Fruit fly (Drosophila melanogaster): ENCODE results near the gene CG14853.
A peak's percentile ranks its signal among the peaks of the same experiment; 100 is the strongest.

Gene CG14853

dm6 chr3R:14625215-14626156 lies 16.0 kb downstream of the CG14853 start, which contains the start of the genes put and His4r:
Gene put (minus strand): TSS chr3R:14625703.
Gene His4r (plus strand): TSS chr3R:14625755.
- TF ChIP-seq pad (GFP tag; optimal IDR thresholded peaks at IDR 0.05) = no peak
- TF ChIP-seq CG1620 (GFP tag; optimal IDR thresholded peaks at IDR 0.05) = no peak
- peak; percentile 64 for TF ChIP-seq kay (GFP tag; ENCODE audit: borderline replicate concordance)
- TF ChIP-seq CG7101 (tag; optimal IDR thresholded peaks at IDR 0.05) = peak; percentile 29
- TF ChIP-seq cic (GFP tag; optimal IDR thresholded peaks at IDR 0.05) = no peak
- TF ChIP-seq toe (GFP tag; optimal IDR thresholded peaks at IDR 0.05) = no peak
- TF ChIP-seq bab1 (GFP tag; optimal IDR thresholded peaks at IDR 0.05) = peak; percentile 33
- TF ChIP-seq Clk (GFP tag; optimal IDR thresholded peaks at IDR 0.05) = no peak
- no peak for TF ChIP-seq Crg-1 (GFP tag; optimal IDR thresholded peaks at IDR 0.05)
- no peak for TF ChIP-seq CG7045 (GFP tag; optimal IDR thresholded peaks at IDR 0.05)
- TF ChIP-seq CG11617 (GFP tag; optimal IDR thresholded peaks at IDR 0.05) = no peak
- TF ChIP-seq ovo (GFP tag; optimal IDR thresholded peaks at IDR 0.05) = no peak
- no peak for TF ChIP-seq cnc (optimal IDR thresholded peaks at IDR 0.05)
- TF ChIP-seq Mnt (GFP tag; optimal IDR thresholded peaks at IDR 0.05) = peak; percentile 17
- no peak for TF ChIP-seq Hr96 (GFP tag; optimal IDR thresholded peaks at IDR 0.05)
- TF ChIP-seq CG12768 (GFP tag; optimal IDR thresholded peaks at IDR 0.05) = no peak
- no peak for TF ChIP-seq CG33017 (tag; optimal IDR thresholded peaks at IDR 0.05)
- TF ChIP-seq CG5204 (GFP tag; optimal IDR thresholded peaks at IDR 0.05) = no peak
- TF ChIP-seq tj (GFP tag; optimal IDR thresholded peaks at IDR 0.05) = peak; percentile 55
- TF ChIP-seq CG14711 (tag; optimal IDR thresholded peaks at IDR 0.05) = no peak

dm6 chr3R:14626781-14627180 lies 17.3 kb downstream of the CG14853 start:
- TF ChIP-seq Hr96 (GFP tag; optimal IDR thresholded peaks at IDR 0.05) (no peak), CG12768 (GFP tag; optimal IDR thresholded peaks at IDR 0.05) (no peak), CG14711 (tag; optimal IDR thresholded peaks at IDR 0.05) (no peak), cic (GFP tag; optimal IDR thresholded peaks at IDR 0.05) (no peak), Crg-1 (GFP tag; optimal IDR thresholded peaks at IDR 0.05) (no peak), bab1 (GFP tag; optimal IDR thresholded peaks at IDR 0.05) (no peak), CG11617 (GFP tag; optimal IDR thresholded peaks at IDR 0.05) (no peak), CG5204 (GFP tag; optimal IDR thresholded peaks at IDR 0.05) (no peak), kay (GFP tag; ENCODE audit: borderline replicate concordance) (no peak), tj (GFP tag; optimal IDR thresholded peaks at IDR 0.05) (no peak), CG33017 (tag; optimal IDR thresholded peaks at IDR 0.05) (no peak), CG7045 (GFP tag; optimal IDR thresholded peaks at IDR 0.05) (no peak), Mnt (GFP tag; optimal IDR thresholded peaks at IDR 0.05) (no peak), cnc (optimal IDR thresholded peaks at IDR 0.05) (no peak), pad (GFP tag; optimal IDR thresholded peaks at IDR 0.05) (no peak), ovo (GFP tag; optimal IDR thresholded peaks at IDR 0.05) (no peak), CG7101 (tag; optimal IDR thresholded peaks at IDR 0.05) (no peak), Clk (GFP tag; optimal IDR thresholded peaks at IDR 0.05) (no peak), toe (GFP tag; optimal IDR thresholded peaks at IDR 0.05) (no peak)

- TF ChIP-seq toe (GFP tag; optimal IDR thresholded peaks at IDR 0.05) = no peak
- TF ChIP-seq CG14711 (tag; optimal IDR thresholded peaks at IDR 0.05) = peak; percentile 80
- peak; percentile 35 for TF ChIP-seq tj (GFP tag; optimal IDR thresholded peaks at IDR 0.05)
Measured at dm6 chr3R:14630119-14630623, 20.7 kb downstream of the CG14853 start, which contains the start of gene Cad88C. Gene Cad88C (plus strand): TSS chr3R:14630478.

dm6 chr3R:14631911-14632310 lies 22.5 kb downstream of the CG14853 start:
- TF ChIP-seq tj (GFP tag; optimal IDR thresholded peaks at IDR 0.05) (no peak), CG5204 (GFP tag; optimal IDR thresholded peaks at IDR 0.05) (no peak), CG1620 (GFP tag; optimal IDR thresholded peaks at IDR 0.05) (no peak), bab1 (GFP tag; optimal IDR thresholded peaks at IDR 0.05) (no peak), toe (GFP tag; optimal IDR thresholded peaks at IDR 0.05) (no peak), CG33017 (tag; optimal IDR thresholded peaks at IDR 0.05) (no peak), CG14711 (tag; optimal IDR thresholded peaks at IDR 0.05) (no peak), CG7101 (tag; optimal IDR thresholded peaks at IDR 0.05) (no peak), cic (GFP tag; optimal IDR thresholded peaks at IDR 0.05) (no peak)

dm6 chr3R:14642463-14642862 lies 33.0 kb downstream of the CG14853 start, which contains the start of gene CG7886:
Gene CG7886 (minus strand): TSS chr3R:14642563.
- TF ChIP-seq Mnt (GFP tag; optimal IDR thresholded peaks at IDR 0.05) (no peak), cic (GFP tag; optimal IDR thresholded peaks at IDR 0.05) (no peak), CG33017 (tag; optimal IDR thresholded peaks at IDR 0.05) (no peak)

dm6 chr3R:14649307-14650239 lies 40.1 kb downstream of the CG14853 start:
- TF ChIP-seq Hr96 (GFP tag; optimal IDR thresholded peaks at IDR 0.05) = peak; percentile 60
- peak; percentile 96 for TF ChIP-seq cic (GFP tag; optimal IDR thresholded peaks at IDR 0.05)
- peak; percentile 83 for TF ChIP-seq Mnt (GFP tag; optimal IDR thresholded peaks at IDR 0.05)
- no peak for TF ChIP-seq CG5204 (GFP tag; optimal IDR thresholded peaks at IDR 0.05)
- peak; percentile 84 for TF ChIP-seq CG14711 (tag; optimal IDR thresholded peaks at IDR 0.05)
- peak; percentile 84 for TF ChIP-seq CG7045 (GFP tag; optimal IDR thresholded peaks at IDR 0.05)
- TF ChIP-seq CG11617 (GFP tag; optimal IDR thresholded peaks at IDR 0.05) = peak; percentile 93
- peak; percentile 91 for TF ChIP-seq CG33017 (tag; optimal IDR thresholded peaks at IDR 0.05)
- TF ChIP-seq pad (GFP tag; optimal IDR thresholded peaks at IDR 0.05) = peak; percentile 30
- TF ChIP-seq bab1 (GFP tag; optimal IDR thresholded peaks at IDR 0.05) = peak; percentile 88
- TF ChIP-seq tj (GFP tag; optimal IDR thresholded peaks at IDR 0.05) = peak; percentile 100
- TF ChIP-seq toe (GFP tag; optimal IDR thresholded peaks at IDR 0.05) = no peak
- peak; percentile 58 for TF ChIP-seq ovo (GFP tag; optimal IDR thresholded peaks at IDR 0.05)
- TF ChIP-seq cnc (optimal IDR thresholded peaks at IDR 0.05) = peak in 1 of 2 experiments; percentile 5
- peak; percentile 36 for TF ChIP-seq CG1620 (GFP tag; optimal IDR thresholded peaks at IDR 0.05)
- TF ChIP-seq CG12768 (GFP tag; optimal IDR thresholded peaks at IDR 0.05) = peak; percentile 81
- peak; percentile 18 for TF ChIP-seq Clk (GFP tag; optimal IDR thresholded peaks at IDR 0.05)
- TF ChIP-seq Crg-1 (GFP tag; optimal IDR thresholded peaks at IDR 0.05) = peak; percentile 21
- peak; percentile 98 for TF ChIP-seq kay (GFP tag; ENCODE audit: borderline replicate concordance)
- TF ChIP-seq CG7101 (tag; optimal IDR thresholded peaks at IDR 0.05) = peak; percentile 90
